Fruit fly (Drosophila melanogaster) whole organism, embryonic: Measurements from ENCODE around the gene Vm26Ac.

ENCODE experiments used
- Aef1 ChIP-seq: fragments of 200-800 bp; sonication (Bioruptor generic); IDR thresholded peaks from 3 replicates; pipeline ENCODE4 v1.3.6; 2022; ENCODE audit warnings: missing biosample characterization, missing genetic modification characterization
- Atf3 ChIP-seq: fragments of 200-800 bp; sonication (Bioruptor generic); optimal IDR thresholded peaks from 3 replicates; lab custom pipeline; 2016; ENCODE audit warnings: missing biosample characterization, missing genetic modification characterization
- B-H1 ChIP-seq: fragments of 200-800 bp; sonication (Bioruptor generic); IDR thresholded peaks from 3 replicates; pipeline ENCODE4 v1.3.6; 2022; ENCODE audit warnings: missing biosample characterization, missing genetic modification characterization
- CG10209 ChIP-seq: fragments of 200-800 bp; sonication (Bioruptor generic); optimal IDR thresholded peaks from 3 replicates; lab custom pipeline; 2017; ENCODE audit warnings: missing biosample characterization, mild to moderate bottlenecking, missing genetic modification characterization, missing genetic modification reagents
- CG10654 ChIP-seq: fragments of 200-800 bp; sonication (Bioruptor generic); optimal IDR thresholded peaks from 2 replicates; lab custom pipeline; 2016; ENCODE audit warnings: missing biosample characterization, missing genetic modification characterization
- CG12659 ChIP-seq: fragments of 200-800 bp; sonication (Bioruptor generic); optimal IDR thresholded peaks from 3 replicates; lab custom pipeline; 2017; ENCODE audit warnings: mild to moderate bottlenecking, missing biosample characterization, missing genetic modification reagents, missing genetic modification characterization
- CG12769 ChIP-seq: fragments of 200-800 bp; sonication (Bioruptor generic); optimal IDR thresholded peaks from 2 replicates; lab custom pipeline; 2019; ENCODE audit warnings: missing biosample characterization, mild to moderate bottlenecking, missing genetic modification characterization, moderate library complexity
- CG1529 ChIP-seq: fragments of 200-800 bp; sonication (Bioruptor generic); optimal IDR thresholded peaks from 3 replicates; lab custom pipeline; 2018; ENCODE audit warnings: missing biosample characterization, missing genetic modification characterization
- CG17802 ChIP-seq: fragments of 200-800 bp; sonication (Bioruptor generic); optimal IDR thresholded peaks from 2 replicates; lab custom pipeline; 2018; ENCODE audit warnings: missing biosample characterization, mild to moderate bottlenecking, missing genetic modification characterization, moderate library complexity
- CG2120 ChIP-seq: fragments of 200-800 bp; sonication (Bioruptor generic); optimal IDR thresholded peaks from 3 replicates; lab custom pipeline; 2016; ENCODE audit warnings: missing biosample characterization, missing genetic modification characterization
- CG2202 ChIP-seq: fragments of 200-800 bp; sonication (Bioruptor generic); optimal IDR thresholded peaks from 2 replicates; lab custom pipeline; 2018; ENCODE audit warnings: missing biosample characterization, mild to moderate bottlenecking, missing genetic modification characterization
- CG2678 ChIP-seq: fragments of 200-800 bp; sonication (Bioruptor generic); optimal IDR thresholded peaks from 3 replicates; lab custom pipeline; 2019; ENCODE audit warnings: missing biosample characterization, mild to moderate bottlenecking, missing genetic modification characterization, moderate library complexity
- CG32767 ChIP-seq: fragments of 200-800 bp; sonication (Bioruptor generic); IDR thresholded peaks from 2 replicates; pipeline ENCODE4 v1.3.6; 2022; ENCODE audit warnings: missing biosample characterization, missing genetic modification characterization
- CG3407 ChIP-seq: fragments of 200-800 bp; sonication (Bioruptor generic); optimal IDR thresholded peaks from 2 replicates; lab custom pipeline; 2018; ENCODE audit warnings: missing biosample characterization, mild to moderate bottlenecking, missing genetic modification characterization
- CG34422 ChIP-seq: fragments of 200-800 bp; sonication (Bioruptor generic); IDR thresholded peaks from 3 replicates; pipeline ENCODE4 v1.3.6; 2022; ENCODE audit warnings: missing biosample characterization, missing genetic modification characterization
- CG5953 ChIP-seq: fragments of 200-800 bp; sonication (Bioruptor generic); IDR thresholded peaks from 2 replicates; pipeline ENCODE4 v1.3.6; 2022; ENCODE audit warnings: missing biosample characterization, missing genetic modification characterization
- CG6689 ChIP-seq: fragments of 200-800 bp; sonication (Bioruptor generic); IDR thresholded peaks from 2 replicates; pipeline ENCODE4 v1.3.6; 2022; ENCODE audit warnings: missing biosample characterization, missing genetic modification characterization
- CG7271 ChIP-seq: fragments of 200-800 bp; sonication (Bioruptor generic); optimal IDR thresholded peaks from 2 replicates; lab custom pipeline; 2018; ENCODE audit warnings: missing biosample characterization, mild to moderate bottlenecking, missing genetic modification characterization, moderate library complexity
- CG8765 ChIP-seq: fragments of 200-800 bp; sonication (Bioruptor generic); IDR thresholded peaks from 2 replicates; pipeline ENCODE4 v1.3.6; 2022; ENCODE audit warnings: missing biosample characterization, missing genetic modification characterization
- CG9609 ChIP-seq: fragments of 200-800 bp; sonication (Bioruptor generic); optimal IDR thresholded peaks from 3 replicates; lab custom pipeline; 2016; ENCODE audit warnings: missing biosample characterization, missing genetic modification characterization
- CG9932 ChIP-seq: fragments of 200-800 bp; sonication (Bioruptor generic); IDR thresholded peaks from 2 replicates; pipeline ENCODE4 v1.3.6; 2022; ENCODE audit warnings: missing biosample characterization, missing genetic modification characterization
- Chrac-16 ChIP-seq: fragments of 200-800 bp; sonication (Bioruptor generic); optimal IDR thresholded peaks from 3 replicates; lab custom pipeline; 2016; ENCODE audit warnings: missing biosample characterization, missing genetic modification characterization
- CkIIα-i1 ChIP-seq: fragments of 200-800 bp; sonication (Bioruptor generic); IDR thresholded peaks from 2 replicates; pipeline ENCODE4 v1.3.6; 2022; ENCODE audit warnings: missing biosample characterization, missing genetic modification characterization
- Dek ChIP-seq: fragments of 200-800 bp; sonication (Bioruptor generic); optimal IDR thresholded peaks from 3 replicates; lab custom pipeline; 2019; ENCODE audit warnings: missing biosample characterization, mild to moderate bottlenecking, missing genetic modification characterization, moderate library complexity
- Dp ChIP-seq: fragments of 200-800 bp; sonication (Bioruptor generic); optimal IDR thresholded peaks from 2 replicates; lab custom pipeline; 2018; ENCODE audit warnings: missing biosample characterization, mild to moderate bottlenecking, missing genetic modification characterization, moderate library complexity
- Gug ChIP-seq: fragments of 200-800 bp; sonication (Bioruptor generic); IDR thresholded peaks from 4 replicates; pipeline ENCODE4 v1.3.6; 2022; ENCODE audit warnings: missing biosample characterization, missing genetic modification characterization
- HLH54F ChIP-seq: fragments of 200-800 bp; sonication (Bioruptor generic); optimal IDR thresholded peaks from 3 replicates; lab custom pipeline; 2016; ENCODE audit warnings: missing biosample characterization, missing genetic modification characterization
- HmgD ChIP-seq: fragments of 200-800 bp; sonication (Bioruptor generic); optimal IDR thresholded peaks from 3 replicates; lab custom pipeline; 2016; ENCODE audit warnings: missing biosample characterization, missing genetic modification characterization
- HmgZ ChIP-seq: fragments of 200-800 bp; sonication (Bioruptor generic); optimal IDR thresholded peaks from 2 replicates; lab custom pipeline; 2018; ENCODE audit warnings: missing biosample characterization, mild to moderate bottlenecking, missing genetic modification characterization
- Mad ChIP-seq: fragments of 200-800 bp; sonication (Bioruptor generic); optimal IDR thresholded peaks from 2 replicates; lab custom pipeline; 2016; ENCODE audit warnings: missing biosample characterization, missing genetic modification characterization
- Med ChIP-seq: fragments of 200-800 bp; sonication (Bioruptor generic); peaks from one replicate; lab custom pipeline; 2016; ENCODE audit warnings: missing biosample characterization, missing genetic modification characterization, mild to moderate bottlenecking, inconsistent platforms, moderate library complexity
- NfI ChIP-seq: fragments of 200-800 bp; sonication (Bioruptor generic); optimal IDR thresholded peaks from 3 replicates; lab custom pipeline; 2018; ENCODE audit warnings: missing biosample characterization, mild to moderate bottlenecking, missing genetic modification characterization, moderate library complexity
- Opbp ChIP-seq: fragments of 200-800 bp; sonication (Bioruptor generic); IDR thresholded peaks from 3 replicates; pipeline ENCODE4 v1.3.6; 2022; ENCODE audit warnings: missing biosample characterization, missing genetic modification characterization; ENCODE audit not compliant: partially characterized antibody
- Sin3A ChIP-seq: fragments of >200 bp; optimal IDR thresholded peaks from 2 replicates; lab custom pipeline; 2018
- Spps ChIP-seq: fragments of 200-800 bp; sonication (Bioruptor generic); optimal IDR thresholded peaks from 2 replicates; lab custom pipeline; 2018; ENCODE audit warnings: missing biosample characterization, mild to moderate bottlenecking, missing genetic modification characterization
- ash1 ChIP-seq: fragments of 200-800 bp; sonication (Bioruptor generic); optimal IDR thresholded peaks from 2 replicates; lab custom pipeline; 2018; ENCODE audit warnings: missing biosample characterization, mild to moderate bottlenecking, missing genetic modification characterization
- ato ChIP-seq: fragments of 200-800 bp; sonication (Bioruptor generic); IDR thresholded peaks from 2 replicates; pipeline ENCODE4 v1.3.6; 2022; ENCODE audit warnings: missing biosample characterization, missing genetic modification characterization; ENCODE audit not compliant: partially characterized antibody
- az2 ChIP-seq: fragments of 200-800 bp; sonication (Bioruptor generic); optimal IDR thresholded peaks from 3 replicates; lab custom pipeline; 2016; ENCODE audit warnings: missing biosample characterization, missing genetic modification characterization
- bowl ChIP-seq: fragments of 200-800 bp; sonication (Bioruptor generic); IDR thresholded peaks from 2 replicates; pipeline ENCODE4 v1.3.6; 2022; ENCODE audit warnings: missing biosample characterization, missing genetic modification characterization
- caup ChIP-seq: fragments of 200-800 bp; sonication (Bioruptor generic); optimal IDR thresholded peaks from 3 replicates; lab custom pipeline; 2017; ENCODE audit warnings: missing biosample characterization, mild to moderate bottlenecking, missing genetic modification characterization, moderate library complexity; ENCODE audit not compliant: severe bottlenecking
- da ChIP-seq: fragments of 200-800 bp; sonication (Bioruptor generic); optimal IDR thresholded peaks from 2 replicates; lab custom pipeline; 2016; ENCODE audit warnings: missing biosample characterization, missing genetic modification characterization
- dimm ChIP-seq: fragments of 200-800 bp; sonication (Bioruptor generic); IDR thresholded peaks from 2 replicates; pipeline ENCODE4 v1.3.6; 2022; ENCODE audit warnings: missing biosample characterization, missing genetic modification characterization
- exex ChIP-seq: fragments of 200-800 bp; sonication (Bioruptor generic); optimal IDR thresholded peaks from 4 replicates; lab custom pipeline; 2018; ENCODE audit warnings: missing biosample characterization, mild to moderate bottlenecking, missing genetic modification characterization, moderate library complexity
- lmd ChIP-seq: fragments of 200-800 bp; sonication (Bioruptor generic); IDR thresholded peaks from 2 replicates; pipeline ENCODE4 v1.3.6; 2022; ENCODE audit warnings: missing biosample characterization, missing genetic modification characterization
- nerfin-1 ChIP-seq: fragments of 200-800 bp; sonication (Bioruptor generic); optimal IDR thresholded peaks from 3 replicates; lab custom pipeline; 2019; ENCODE audit warnings: missing biosample characterization, mild to moderate bottlenecking, missing genetic modification characterization, moderate library complexity
- nmo ChIP-seq: fragments of 200-800 bp; sonication (Bioruptor generic); optimal IDR thresholded peaks from 2 replicates; lab custom pipeline; 2018; ENCODE audit warnings: missing biosample characterization, mild to moderate bottlenecking, missing genetic modification characterization, moderate library complexity
- shn ChIP-seq: fragments of 200-800 bp; sonication (Bioruptor generic); optimal IDR thresholded peaks from 3 replicates; lab custom pipeline; 2016; ENCODE audit warnings: missing biosample characterization, missing genetic modification characterization
- sisA ChIP-seq: fragments of 200-800 bp; sonication (Bioruptor generic); IDR thresholded peaks from 2 replicates; pipeline ENCODE4 v1.3.6; 2022; ENCODE audit warnings: missing biosample characterization, missing genetic modification characterization
- tna ChIP-seq: fragments of 200-800 bp; sonication (Bioruptor generic); IDR thresholded peaks from 2 replicates; pipeline ENCODE4 v1.3.6; 2022; ENCODE audit warnings: missing biosample characterization, missing genetic modification characterization; ENCODE audit not compliant: partially characterized antibody
- trh ChIP-seq: fragments of 200-800 bp; sonication (Bioruptor generic); optimal IDR thresholded peaks from 2 replicates; lab custom pipeline; 2016; ENCODE audit warnings: missing biosample characterization, missing genetic modification characterization
- vvl ChIP-seq: fragments of 200-800 bp; sonication (Bioruptor generic); IDR thresholded peaks from 2 replicates; pipeline ENCODE4 v1.3.6; 2022; ENCODE audit warnings: missing biosample characterization, missing genetic modification characterization
- zfh2 ChIP-seq: fragments of 200-800 bp; sonication (Bioruptor generic); optimal IDR thresholded peaks from 2 replicates; lab custom pipeline; 2016; ENCODE audit warnings: missing biosample characterization, missing genetic modification characterization

The Vm26Ac gene

dm6 chr2L:5972005-5972404 lies 13.6 kb upstream of the Vm26Ac start (continued):
- no peak for TF ChIP-seq da (GFP tag; lab: Kevin White, UChicago)
- 0 out of 3 replicates have a peak, but pooled peaks have one; percentile 17 for TF ChIP-seq Aef1 (GFP tag; lab: Robert Waterston, UW)
- TF ChIP-seq CkIIα-i1 (GFP tag; lab: Robert Waterston, UW), result no peak
- TF ChIP-seq dimm (GFP tag; lab: Robert Waterston, UW), result no peak
- TF ChIP-seq nerfin-1 (tag; lab: Kevin White, UChicago), result no peak
- TF ChIP-seq ash1 (GFP tag; lab: Kevin White, UChicago), result no peak
- peak; percentile 17 for TF ChIP-seq HmgZ (tag; lab: Kevin White, UChicago)
- peak; percentile 21 for TF ChIP-seq caup (GFP tag; lab: Kevin White, UChicago)
- peak; percentile 12 for TF ChIP-seq Dek (tag; lab: Kevin White, UChicago)
- no peak for TF ChIP-seq HmgD (GFP tag; lab: Kevin White, UChicago)
- peak; percentile 40; the same call in 1 of the 2 replicates for TF ChIP-seq CG32767 (GFP tag; lab: Robert Waterston, UW)
- no peak for TF ChIP-seq CG34422 (GFP tag; lab: Robert Waterston, UW)
- TF ChIP-seq trh, result no peak
- TF ChIP-seq CG2120 (GFP tag; lab: Kevin White, UChicago), result peak; percentile 57
- TF ChIP-seq Spps (tag; lab: Kevin White, UChicago), result no peak
- TF ChIP-seq Atf3 (GFP tag; lab: Kevin White, UChicago), result no peak
- no peak for TF ChIP-seq shn (GFP tag; lab: Kevin White, UChicago)
- 0 out of 2 replicates have a peak, but pooled peaks have one; percentile 48 for TF ChIP-seq CG6689 (GFP tag; lab: Robert Waterston, UW)
- TF ChIP-seq Gug (GFP tag; lab: Robert Waterston, UW), result peak; percentile 34; the same call in 1 of the 4 replicates
- TF ChIP-seq B-H1 (GFP tag; lab: Robert Waterston, UW), result no peak
- no peak for TF ChIP-seq CG17802
- TF ChIP-seq CG10209 (GFP tag; lab: Kevin White, UChicago), result peak; percentile 51
- TF ChIP-seq CG9609 (GFP tag; lab: Kevin White, UChicago), result peak; percentile 20
- TF ChIP-seq bowl (GFP tag; lab: Robert Waterston, UW), result no peak
- no peak for TF ChIP-seq CG10654 (GFP tag; lab: Kevin White, UChicago)
- TF ChIP-seq sisA (GFP tag; lab: Robert Waterston, UW), result peak; percentile 52; the same call in 1 of the 2 replicates
- TF ChIP-seq Mad (GFP tag; lab: Kevin White, UChicago), result peak; percentile 9
- TF ChIP-seq Sin3A (lab: Kevin White, UChicago), result no peak
- TF ChIP-seq CG5953, result no peak
- no peak for TF ChIP-seq CG8765 (GFP tag; lab: Robert Waterston, UW)
- TF ChIP-seq Dp, result no peak
- peak; percentile 77 for TF ChIP-seq lmd (GFP tag; lab: Robert Waterston, UW)
- TF ChIP-seq Med (GFP tag; lab: Kevin White, UChicago), result peak; percentile 91
- peak; percentile 35 for TF ChIP-seq nmo (GFP tag; lab: Kevin White, UChicago)
- no peak for TF ChIP-seq CG7271
- TF ChIP-seq CG2678 (tag; lab: Kevin White, UChicago), result peak; percentile 34
- TF ChIP-seq CG1529 (GFP tag; lab: Kevin White, UChicago), result no peak
- peak; percentile 16 for TF ChIP-seq az2
- TF ChIP-seq Opbp (GFP tag; lab: Robert Waterston, UW), result no peak
- peak; percentile 26 for TF ChIP-seq zfh2
- TF ChIP-seq CG12769 (tag; lab: Kevin White, UChicago), result peak; percentile 44
- TF ChIP-seq CG12659 (GFP tag; lab: Kevin White, UChicago), result no peak
- peak; percentile 57 for TF ChIP-seq CG9932 (GFP tag; lab: Robert Waterston, UW)
- peak; percentile 42; the same call in 1 of the 2 replicates for TF ChIP-seq vvl
- no peak for TF ChIP-seq exex (tag; lab: Kevin White, UChicago)
- TF ChIP-seq CG3407 (GFP tag; lab: Kevin White, UChicago), result no peak
- no peak for TF ChIP-seq CG2202
- peak; percentile 4 for TF ChIP-seq Chrac-16 (GFP tag; lab: Kevin White, UChicago)
- TF ChIP-seq NfI (GFP tag; lab: Kevin White, UChicago), result peak; percentile 47
- no peak for TF ChIP-seq ato (GFP tag; lab: Robert Waterston, UW)
- TF ChIP-seq tna (GFP tag; lab: Robert Waterston, UW), result no peak
- TF ChIP-seq HLH54F, result no peak
